Worm (Caenorhabditis elegans) whole organism, dauer: ENCODE measurements around the gene F10G7.10.
"Not testable (repeated sequence)": the region's sequence is repeated elsewhere in the genome, so short reads cannot be mapped to it uniquely, and the experiment has no call there.

Source experiments
- unc-62 ChIP-seq: sonication (generic microtip); optimal IDR thresholded peaks from 2 replicates; lab custom pipeline; 2017; ENCODE audit warnings: missing biosample characterization, missing genetic modification reagents, missing genetic modification characterization

Gene F10G7.10

ce11 chrII:4715676-4716075 lies 10.4 kb downstream of the F10G7.10 start, which contains the start of gene F41C3.8:
Gene F41C3.8 (plus strand): TSS chrII:4716046.
- TF ChIP-seq unc-62 = no peak

ce11 chrII:4710813-4711212 lies 15.3 kb downstream of the F10G7.10 start:
- TF ChIP-seq unc-62 = no peak

ce11 chrII:4710120-4710519 lies 15.9 kb downstream of the F10G7.10 start, which contains the start of gene tag-151:
Gene tag-151 (plus strand): TSS chrII:4710277.
- TF ChIP-seq unc-62 = no peak

- no peak for TF ChIP-seq unc-62
Measured at ce11 chrII:4706359-4706871, 19.6 kb downstream of the F10G7.10 start, which contains the start of the genes F10G7.9 and tsn-1. Gene F10G7.9 (minus strand): TSS chrII:4706485. Gene tsn-1 (plus strand): TSS chrII:4706821.

- TF ChIP-seq unc-62 = no peak
Measured at ce11 chrII:4703011-4703410, 23.1 kb downstream of the F10G7.10 start.

ce11 chrII:4701482-4702119 lies 24.5 kb downstream of the F10G7.10 start, which contains the start of gene unc-85:
Gene unc-85 (plus strand): TSS chrII:4702069.
- not testable (repeated sequence) for TF ChIP-seq unc-62

- TF ChIP-seq unc-62 = no peak
Measured at ce11 chrII:4698266-4698771, 27.7 kb downstream of the F10G7.10 start, which contains the start of the genes rpn-5 and scc-1. Gene rpn-5 (minus strand): TSS chrII:4698427. Gene scc-1 (plus strand): TSS chrII:4698721.

- TF ChIP-seq unc-62 = no peak
Measured at ce11 chrII:4696055-4696454, 30.0 kb downstream of the F10G7.10 start.

- no peak for TF ChIP-seq unc-62
Measured at ce11 chrII:4693129-4693528, 32.9 kb downstream of the F10G7.10 start, which contains the start of gene F10G7.5. Gene F10G7.5 (plus strand): TSS chrII:4693414.

ce11 chrII:4689477-4689876 lies 36.6 kb downstream of the F10G7.10 start, which contains the start of gene F10G7.12:
Gene F10G7.12 (plus strand): TSS chrII:4689777.
- TF ChIP-seq unc-62 = no peak

ce11 chrII:4686941-4687340 lies 39.1 kb downstream of the F10G7.10 start, which contains the start of gene sre-39:
Gene sre-39 (plus strand): TSS chrII:4687241.
- TF ChIP-seq unc-62 = no peak

- TF ChIP-seq unc-62 = no peak
Measured at ce11 chrII:4684852-4685251, 41.2 kb downstream of the F10G7.10 start.

ce11 chrII:4683693-4684092 lies 42.4 kb downstream of the F10G7.10 start, which contains the start of gene sre-40:
Gene sre-40 (minus strand): TSS chrII:4683793.
- TF ChIP-seq unc-62 = no peak

ce11 chrII:4681391-4681790 lies 44.7 kb downstream of the F10G7.10 start, which contains the start of gene T05A7.7:
Gene T05A7.7 (minus strand): TSS chrII:4681491.
- no peak for TF ChIP-seq unc-62

ce11 chrII:4677916-4678315 lies 48.1 kb downstream of the F10G7.10 start, which contains the start of gene T05A7.1:
Gene T05A7.1 (plus strand): TSS chrII:4678216.
- no peak for TF ChIP-seq unc-62

- no peak for TF ChIP-seq unc-62
Measured at ce11 chrII:4676241-4676640, 49.8 kb downstream of the F10G7.10 start.

ce11 chrII:4675481-4675880 lies 50.6 kb downstream of the F10G7.10 start, which contains the start of gene T05A7.3:
Gene T05A7.3 (plus strand): TSS chrII:4675781.
- TF ChIP-seq unc-62 = no peak
